Worm (Caenorhabditis elegans) whole organism, midembryonic: Measurements from ENCODE around the gene ubxn-4.

Experiments
- cog-1 ChIP-seq: sonication (generic microtip); optimal IDR thresholded peaks from 2 replicates; lab custom pipeline; 2016; ENCODE audit warnings: missing genetic modification characterization, missing compliant biosample characterization
- med-1 ChIP-seq: sonication (generic microtip); optimal IDR thresholded peaks from 2 replicates; lab custom pipeline; 2017; ENCODE audit warnings: missing genetic modification characterization, mild to moderate bottlenecking, missing compliant biosample characterization, antibody characterized with exemption, missing genetic modification reagents; ENCODE audit not compliant: insufficient read depth
- ref-1 ChIP-seq: fragments of 200-800 bp; sonication (Bioruptor generic); conservative IDR thresholded peaks from 2 replicates; pipeline ENCODE4 v1.3.6; 2022; ENCODE audit warnings: missing genetic modification reagents, missing genetic modification characterization, missing compliant biosample characterization
- ztf-23 ChIP-seq: fragments of 200-800 bp; sonication (Bioruptor generic); IDR thresholded peaks from 2 replicates; pipeline ENCODE4 v1.3.6; 2022; ENCODE audit warnings: missing genetic modification reagents, missing genetic modification characterization, missing compliant biosample characterization
- ztf-29 ChIP-seq: fragments of 200-800 bp; sonication (Bioruptor generic); IDR thresholded peaks from 2 replicates; pipeline ENCODE4 v1.3.6; 2022; ENCODE audit warnings: missing genetic modification reagents, missing genetic modification characterization, missing compliant biosample characterization

DNA sequence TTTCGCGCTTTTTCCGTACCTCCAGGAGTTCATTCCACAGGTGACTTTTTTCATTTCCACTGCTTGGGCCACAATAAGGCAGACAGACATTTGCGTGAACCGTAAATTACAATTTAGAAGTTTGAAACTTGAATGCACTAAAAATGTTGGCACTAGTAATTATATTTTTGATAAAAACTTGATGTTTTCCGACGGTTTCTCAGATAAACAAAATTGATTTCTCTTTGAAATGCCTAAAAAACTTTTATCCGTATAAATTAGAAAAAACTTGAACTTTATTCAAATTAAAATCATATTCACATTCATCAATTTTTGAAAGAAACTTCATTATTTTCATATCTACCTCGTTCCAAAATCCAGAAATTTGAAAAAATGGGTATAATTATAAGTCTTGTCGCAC, 9.7 kb downstream of the ubxn-4 start, which contains the start of gene ZK353.3:
- no peak for TF ChIP-seq cog-1 (tag; lab: Kevin White, UChicago)
- TF ChIP-seq ref-1 (GFP tag; lab: Robert Waterston, UW): no peak
- no peak for TF ChIP-seq med-1 (GFP tag; lab: Kevin White, UChicago)
- TF ChIP-seq ztf-23 (GFP tag; lab: Robert Waterston, UW): no peak
- no peak for TF ChIP-seq ztf-29
